Worm (Caenorhabditis elegans): Measurements from ENCODE around the gene Y39G8B.1.

ce11 chrII:13939531-13939930 is 34.1 kb downstream of the Y39G8B.1 start, which contains the start of gene W07G1.1:
- no peak for TF ChIP-seq nhr-76 (tag; optimal IDR thresholded peaks at IDR 0.05)
- no peak for TF ChIP-seq R02D3.7 (tag; optimal IDR thresholded peaks at IDR 0.05)
- no peak for TF ChIP-seq aly-2 (tag; optimal IDR thresholded peaks at IDR 0.05)
- no peak for TF ChIP-seq madf-9 (GFP tag; conservative IDR thresholded peaks at IDR 0.05)
- TF ChIP-seq aha-1 (tag) = no peak
- TF ChIP-seq mep-1 (tag; optimal IDR thresholded peaks at IDR 0.05) = no peak
- no peak for TF ChIP-seq egl-43 (GFP tag; IDR thresholded peaks at IDR 0.05)
- TF ChIP-seq unc-62 (GFP tag; optimal IDR thresholded peaks at IDR 0.05 in 1 of 2) = peak in 1 of 2 experiments; percentile 15
- no peak for TF ChIP-seq unc-62 (tag; optimal IDR thresholded peaks at IDR 0.05)
- TF ChIP-seq lin-15B (tag; optimal IDR thresholded peaks at IDR 0.05) = no peak
- TF ChIP-seq lin-1 (GFP tag; IDR thresholded peaks at IDR 0.05) = no peak
- TF ChIP-seq nhr-11 (tag; optimal IDR thresholded peaks at IDR 0.05) = no peak
- no peak for TF ChIP-seq snpc-4 (tag; optimal IDR thresholded peaks at IDR 0.05)
- no peak for TF ChIP-seq cey-2 (tag; optimal IDR thresholded peaks at IDR 0.05; ENCODE audit: borderline replicate concordance, insufficient read depth)

Measured in whole organism, L4 larva.